ENCODE assay signal across 1 fruit fly cellular context in genomic region chr3R:4215264-4215993, dm6.
TF ChIP-seq lines count a peak whose summit lies in the region.

Gene CG14636 (minus strand): TSS chr3R:4215314.

TF ChIP-seq in whole organism, embryonic, 481 proteins besides CTCF, POLR2A, EP300 and RAD21 (continued from another document and continues in another):
- TF ChIP-seq lov (optimal IDR thresholded peaks at IDR 0.05; lab: Kevin White, UChicago) (no peak), lov (GFP tag; IDR thresholded peaks at IDR 0.05; lab: Robert Waterston, UW) (no peak), CG4820 (GFP tag; optimal IDR thresholded peaks at IDR 0.05; lab: Kevin White, UChicago) (peak; percentile 39), gcm2 (GFP tag; optimal IDR thresholded peaks at IDR 0.05; lab: Kevin White, UChicago) (peak; percentile 25), CG14965 (GFP tag; optimal IDR thresholded peaks at IDR 0.05; lab: Kevin White, UChicago; ENCODE audit: borderline replicate concordance) (no peak), pfk (GFP tag; optimal IDR thresholded peaks at IDR 0.05; lab: Kevin White, UChicago) (no peak), ase (GFP tag; IDR thresholded peaks at IDR 0.05; lab: Robert Waterston, UW) (peak; percentile 73; the same call in 2 of the 3 replicates), CG17912 (GFP tag; optimal IDR thresholded peaks at IDR 0.05; lab: Kevin White, UChicago) (peak; percentile 21), Scr (GFP tag; IDR thresholded peaks at IDR 0.05; lab: Robert Waterston, UW; ENCODE audit: partially characterized antibody) (no peak), hbn (GFP tag; IDR thresholded peaks at IDR 0.05; lab: Robert Waterston, UW; ENCODE audit: partially characterized antibody) (no peak), dimm (GFP tag; IDR thresholded peaks at IDR 0.05; lab: Robert Waterston, UW) (peak; percentile 5; the same call in 1 of the 2 replicates), sens (GFP tag; lab: Kevin White, UChicago) (peak; percentile 77), CG33213 (GFP tag; optimal IDR thresholded peaks at IDR 0.05; lab: Kevin White, UChicago) (peak; percentile 38), vvl (GFP tag; IDR thresholded peaks at IDR 0.05; lab: Robert Waterston, UW) (peak; percentile 76), Tbp (GFP tag; optimal IDR thresholded peaks at IDR 0.05; lab: Kevin White, UChicago) (no peak), CG7372 (GFP tag; IDR thresholded peaks at IDR 0.05; lab: Robert Waterston, UW) (peak; percentile 77), HLH54F (GFP tag; optimal IDR thresholded peaks at IDR 0.05; lab: Kevin White, UChicago) (peak; percentile 66), CG11247 (GFP tag; IDR thresholded peaks at IDR 0.05; lab: Robert Waterston, UW) (peak; percentile 61), pan (optimal IDR thresholded peaks at IDR 0.05; lab: Kevin White, UChicago) (no peak), pan (GFP tag; optimal IDR thresholded peaks at IDR 0.05 in 1 of 2, IDR thresholded peaks at IDR 0.05 in 1 of 2) (peak in 1 of 2 experiments; percentile 86), CG2129 (GFP tag; IDR thresholded peaks at IDR 0.05; lab: Robert Waterston, UW; ENCODE audit: partially characterized antibody) (no peak), CG12942 (GFP tag; optimal IDR thresholded peaks at IDR 0.05; lab: Kevin White, UChicago) (peak; percentile 45), slou (GFP tag; optimal IDR thresholded peaks at IDR 0.05; lab: Kevin White, UChicago) (peak; percentile 35), CG1529 (GFP tag; optimal IDR thresholded peaks at IDR 0.05; lab: Kevin White, UChicago) (peak; percentile 21), Awh (GFP tag; IDR thresholded peaks at IDR 0.05; lab: Robert Waterston, UW) (peak; percentile 68), CG3847 (GFP tag; IDR thresholded peaks at IDR 0.05; lab: Robert Waterston, UW) (peak; percentile 75), zf30C (GFP tag; optimal IDR thresholded peaks at IDR 0.05; lab: Kevin White, UChicago) (no peak), CG13424 (tag; optimal IDR thresholded peaks at IDR 0.05; lab: Kevin White, UChicago) (peak; percentile 73), Bgb (GFP tag; IDR thresholded peaks at IDR 0.05; lab: Robert Waterston, UW; ENCODE audit: partially characterized antibody) (peak; percentile 58; the same call in 1 of the 2 replicates), Atf6 (GFP tag; IDR thresholded peaks at IDR 0.05; lab: Robert Waterston, UW) (peak; percentile 83), corto (GFP tag; optimal IDR thresholded peaks at IDR 0.05; lab: Kevin White, UChicago) (no peak), CG17568 (GFP tag; optimal IDR thresholded peaks at IDR 0.05; lab: Kevin White, UChicago) (peak; percentile 7), gsb-n (tag; optimal IDR thresholded peaks at IDR 0.05; lab: Kevin White, UChicago) (no peak), CG43689 (GFP tag; IDR thresholded peaks at IDR 0.05; lab: Robert Waterston, UW) (no peak), fd96Cb (tag; optimal IDR thresholded peaks at IDR 0.05; lab: Kevin White, UChicago) (peak; percentile 40), chinmo (GFP tag; IDR thresholded peaks at IDR 0.05; lab: Robert Waterston, UW; ENCODE audit: partially characterized antibody) (peak; percentile 90), wor (GFP tag; IDR thresholded peaks at IDR 0.05; lab: Robert Waterston, UW) (peak; percentile 51), disco-r (GFP tag; optimal IDR thresholded peaks at IDR 0.05; lab: Kevin White, UChicago) (peak; percentile 44), ranshi (GFP tag; IDR thresholded peaks at IDR 0.05; lab: Robert Waterston, UW) (peak; percentile 48; the same call in 1 of the 2 replicates), Asciz (GFP tag; optimal IDR thresholded peaks at IDR 0.05; lab: Kevin White, UChicago) (peak; percentile 41), Sry-β (GFP tag; optimal IDR thresholded peaks at IDR 0.05; lab: Kevin White, UChicago) (no peak), CG2116 (GFP tag; optimal IDR thresholded peaks at IDR 0.05; lab: Kevin White, UChicago) (peak; percentile 25), CG9609 (GFP tag; optimal IDR thresholded peaks at IDR 0.05; lab: Kevin White, UChicago) (peak; percentile 78), peb (GFP tag; IDR thresholded peaks at IDR 0.05; lab: Robert Waterston, UW) (peak; percentile 57), CG8924 (tag; optimal IDR thresholded peaks at IDR 0.05; lab: Kevin White, UChicago) (peak; percentile 58), MTF-1 (GFP tag; optimal IDR thresholded peaks at IDR 0.05; lab: Kevin White, UChicago; ENCODE audit: borderline replicate concordance) (no peak), CG15479 (GFP tag; optimal IDR thresholded peaks at IDR 0.05; lab: Kevin White, UChicago) (no peak), H15 (GFP tag; IDR thresholded peaks at IDR 0.05; lab: Robert Waterston, UW) (0 out of 3 replicates have a peak, but pooled peaks have one; percentile 49), CkIIα-i1 (GFP tag; IDR thresholded peaks at IDR 0.05; lab: Robert Waterston, UW) (0 out of 2 replicates have a peak, but pooled peaks have one; percentile 37), prd (optimal IDR thresholded peaks at IDR 0.05; lab: Kevin White, UChicago) (no peak), prd (GFP tag; IDR thresholded peaks at IDR 0.05; lab: Robert Waterston, UW) (peak; percentile 79), crp (GFP tag; optimal IDR thresholded peaks at IDR 0.05; lab: Kevin White, UChicago) (no peak), Bdp1 (GFP tag; optimal IDR thresholded peaks at IDR 0.05; lab: Kevin White, UChicago) (peak; percentile 36), Dek (tag; optimal IDR thresholded peaks at IDR 0.05; lab: Kevin White, UChicago) (peak; percentile 30), NFAT (GFP tag; IDR thresholded peaks at IDR 0.05; lab: Robert Waterston, UW) (peak; percentile 67), h (optimal IDR thresholded peaks at IDR 0.05; lab: Kevin White, UChicago) (no peak), Abd-B (GFP tag; optimal IDR thresholded peaks at IDR 0.05; lab: Kevin White, UChicago) (peak; percentile 57), CG13123 (GFP tag; optimal IDR thresholded peaks at IDR 0.05; lab: Kevin White, UChicago) (no peak), HLH4C (GFP tag; IDR thresholded peaks at IDR 0.05; lab: Robert Waterston, UW; ENCODE audit: partially characterized antibody) (peak; percentile 54; the same call in 1 of the 3 replicates), CG7271 (tag; optimal IDR thresholded peaks at IDR 0.05; lab: Kevin White, UChicago) (no peak), Doc2 (GFP tag; IDR thresholded peaks at IDR 0.05; lab: Robert Waterston, UW) (no peak), CG17385 (GFP tag; optimal IDR thresholded peaks at IDR 0.05; lab: Kevin White, UChicago) (peak; percentile 68), CG10565 (GFP tag; optimal IDR thresholded peaks at IDR 0.05; lab: Kevin White, UChicago) (no peak), bcd (GFP tag; optimal IDR thresholded peaks at IDR 0.05; lab: Kevin White, UChicago) (peak; percentile 71), sens-2 (GFP tag; IDR thresholded peaks at IDR 0.05; lab: Robert Waterston, UW) (no peak), ara (GFP tag; IDR thresholded peaks at IDR 0.05; lab: Robert Waterston, UW) (no peak), CG10431 (GFP tag; optimal IDR thresholded peaks at IDR 0.05; lab: Kevin White, UChicago) (no peak), CG14710 (tag; optimal IDR thresholded peaks at IDR 0.05; lab: Kevin White, UChicago) (no peak), gsb (GFP tag; IDR thresholded peaks at IDR 0.05; lab: Robert Waterston, UW) (peak; percentile 67), seq (GFP tag; IDR thresholded peaks at IDR 0.05; lab: Robert Waterston, UW) (peak; percentile 78; the same call in 1 of the 2 replicates), CG3995 (GFP tag; optimal IDR thresholded peaks at IDR 0.05; lab: Kevin White, UChicago) (peak; percentile 12), ato (GFP tag; IDR thresholded peaks at IDR 0.05; lab: Robert Waterston, UW; ENCODE audit: partially characterized antibody) (peak; percentile 30; the same call in 1 of the 2 replicates), stc (GFP tag; IDR thresholded peaks at IDR 0.05; lab: Robert Waterston, UW) (peak; percentile 83), z (GFP tag; IDR thresholded peaks at IDR 0.05; lab: Robert Waterston, UW) (0 out of 3 replicates have a peak, but pooled peaks have one; percentile 45), Ptx1 (GFP tag; IDR thresholded peaks at IDR 0.05; lab: Robert Waterston, UW) (peak; percentile 89), fd102C (GFP tag; optimal IDR thresholded peaks at IDR 0.05; lab: Kevin White, UChicago) (no peak), maf-S (GFP tag; optimal IDR thresholded peaks at IDR 0.05; lab: Kevin White, UChicago) (peak; percentile 44), CG4424 (GFP tag; optimal IDR thresholded peaks at IDR 0.05; lab: Kevin White, UChicago) (peak; percentile 47), Chrac-16 (GFP tag; optimal IDR thresholded peaks at IDR 0.05; lab: Kevin White, UChicago) (peak; percentile 63), CG8388 (GFP tag; optimal IDR thresholded peaks at IDR 0.05; lab: Kevin White, UChicago) (peak; percentile 21), Hey (tag; optimal IDR thresholded peaks at IDR 0.05; lab: Kevin White, UChicago) (no peak), ro (GFP tag; IDR thresholded peaks at IDR 0.05; lab: Robert Waterston, UW) (peak; percentile 47; the same call in 1 of the 2 replicates), CG1602 (GFP tag; optimal IDR thresholded peaks at IDR 0.05; lab: Kevin White, UChicago) (peak; percentile 46), gfzf (GFP tag; optimal IDR thresholded peaks at IDR 0.05; lab: Kevin White, UChicago) (no peak), sc (optimal IDR thresholded peaks at IDR 0.05; lab: Kevin White, UChicago) (no peak), sc (GFP tag; optimal IDR thresholded peaks at IDR 0.05; lab: Kevin White, UChicago) (no peak), BtbVII (GFP tag; optimal IDR thresholded peaks at IDR 0.05; lab: Kevin White, UChicago) (peak; percentile 72), Opbp (GFP tag; IDR thresholded peaks at IDR 0.05; lab: Robert Waterston, UW; ENCODE audit: partially characterized antibody) (no peak), wdn (GFP tag; IDR thresholded peaks at IDR 0.05; lab: Robert Waterston, UW) (peak; percentile 55; the same call in 1 of the 2 replicates), CG32532 (GFP tag; IDR thresholded peaks at IDR 0.05; lab: Robert Waterston, UW) (peak; percentile 82), D19B (GFP tag; optimal IDR thresholded peaks at IDR 0.05; lab: Kevin White, UChicago) (peak; percentile 19), CG11695 (GFP tag; IDR thresholded peaks at IDR 0.05; lab: Robert Waterston, UW) (peak; percentile 84), CG30020 (tag; optimal IDR thresholded peaks at IDR 0.05; lab: Kevin White, UChicago) (no peak), NfI (GFP tag; optimal IDR thresholded peaks at IDR 0.05; lab: Kevin White, UChicago) (peak; percentile 70), CG1603 (tag; optimal IDR thresholded peaks at IDR 0.05; lab: Kevin White, UChicago) (peak; percentile 61), Hand (GFP tag; optimal IDR thresholded peaks at IDR 0.05; lab: Kevin White, UChicago) (peak; percentile 19), CG10321 (GFP tag; IDR thresholded peaks at IDR 0.05; lab: Robert Waterston, UW) (no peak), kni (GFP tag; optimal IDR thresholded peaks at IDR 0.05; lab: Kevin White, UChicago) (no peak), CG7928 (GFP tag; optimal IDR thresholded peaks at IDR 0.05; lab: Kevin White, UChicago) (no peak), Neu2 (GFP tag; optimal IDR thresholded peaks at IDR 0.05; lab: Kevin White, UChicago; ENCODE audit: borderline replicate concordance) (peak; percentile 4), CG12155 (GFP tag; optimal IDR thresholded peaks at IDR 0.05; lab: Kevin White, UChicago) (peak; percentile 54), trh (GFP tag; optimal IDR thresholded peaks at IDR 0.05; lab: Kevin White, UChicago) (no peak), CG9727 (GFP tag; optimal IDR thresholded peaks at IDR 0.05; lab: Kevin White, UChicago) (peak; percentile 39), Vsx1 (GFP tag; optimal IDR thresholded peaks at IDR 0.05; lab: Kevin White, UChicago) (no peak), Lpt (GFP tag; optimal IDR thresholded peaks at IDR 0.05; lab: Kevin White, UChicago) (no peak), TFAM (GFP tag; optimal IDR thresholded peaks at IDR 0.05; lab: Kevin White, UChicago) (no peak), Drgx (GFP tag; IDR thresholded peaks at IDR 0.05; lab: Robert Waterston, UW) (peak; percentile 83), org-1 (GFP tag; optimal IDR thresholded peaks at IDR 0.05; lab: Kevin White, UChicago) (peak; percentile 74), caup (GFP tag; optimal IDR thresholded peaks at IDR 0.05; lab: Kevin White, UChicago; ENCODE audit: severe bottlenecking) (peak; percentile 67), CG10959 (GFP tag; IDR thresholded peaks at IDR 0.05; lab: Robert Waterston, UW) (no peak), CG5953 (GFP tag; IDR thresholded peaks at IDR 0.05; lab: Robert Waterston, UW) (peak; percentile 67; the same call in 1 of the 2 replicates), sob (GFP tag; IDR thresholded peaks at IDR 0.05; lab: Robert Waterston, UW) (peak; percentile 84), unpg (GFP tag; optimal IDR thresholded peaks at IDR 0.05; lab: Kevin White, UChicago) (peak; percentile 68), gcm (GFP tag; optimal IDR thresholded peaks at IDR 0.05; lab: Kevin White, UChicago) (peak; percentile 12), Jarid2 (GFP tag; optimal IDR thresholded peaks at IDR 0.05; lab: Kevin White, UChicago) (peak; percentile 30), Trl (optimal IDR thresholded peaks at IDR 0.05; lab: Kevin White, UChicago) (no peak), Trl (GFP tag; optimal IDR thresholded peaks at IDR 0.05; lab: Kevin White, UChicago) (peak; percentile 71), CG17359 (tag; optimal IDR thresholded peaks at IDR 0.05; lab: Kevin White, UChicago) (peak; percentile 65), zen (tag; optimal IDR thresholded peaks at IDR 0.05; lab: Kevin White, UChicago) (no peak), cg (GFP tag; optimal IDR thresholded peaks at IDR 0.05; lab: Kevin White, UChicago) (no peak), Sry-δ (GFP tag; optimal IDR thresholded peaks at IDR 0.05; lab: Kevin White, UChicago) (peak; percentile 24), CHES-1-like (GFP tag; optimal IDR thresholded peaks at IDR 0.05; lab: Kevin White, UChicago) (peak; percentile 69), CG11085 (GFP tag; IDR thresholded peaks at IDR 0.05; lab: Robert Waterston, UW) (peak; percentile 24; the same call in 1 of the 2 replicates), ci (GFP tag; IDR thresholded peaks at IDR 0.05; lab: Robert Waterston, UW) (peak; percentile 50; the same call in 1 of the 3 replicates), al (GFP tag; IDR thresholded peaks at IDR 0.05; lab: Robert Waterston, UW) (peak; percentile 74), CG14050 (GFP tag; IDR thresholded peaks at IDR 0.05; lab: Robert Waterston, UW) (peak; percentile 52; the same call in 2 of the 3 replicates), CG13287 (GFP tag; IDR thresholded peaks at IDR 0.05; lab: Robert Waterston, UW; ENCODE audit: partially characterized antibody) (peak; percentile 52), CG12659 (GFP tag; optimal IDR thresholded peaks at IDR 0.05; lab: Kevin White, UChicago) (peak; percentile 76), row (GFP tag; IDR thresholded peaks at IDR 0.05; lab: Robert Waterston, UW) (peak; percentile 90)
